Fruit fly (Drosophila melanogaster): Measurements from ENCODE around the gene eEF1gamma.

- TF ChIP-seq Myc (optimal IDR thresholded peaks at IDR 0.05) (no peak), insv (optimal IDR thresholded peaks at IDR 0.05) (no peak), Sin3A (optimal IDR thresholded peaks at IDR 0.05) (no peak)
These were observed 13.6 kb upstream of the eEF1gamma start for dm6 chr3R:29206198-29207011.
